Worm (Caenorhabditis elegans) whole organism, L4/young adult: ENCODE results near the gene hpo-30.

ENCODE experiments used
- W03F9.2 ChIP-seq: fragments of 150-350 bp; optimal IDR thresholded peaks from 2 replicates; lab custom pipeline; 2014; ENCODE audit warnings: missing biosample characterization, missing genetic modification characterization
- dao-5 ChIP-seq: sonication (generic microtip); optimal IDR thresholded peaks from 2 replicates; lab custom pipeline; 2016; ENCODE audit warnings: missing genotype, missing genetic modification characterization, moderate library complexity, missing compliant biosample characterization
- him-1 ChIP-seq: sonication (generic microtip); optimal IDR thresholded peaks from 2 replicates; lab custom pipeline; 2016; ENCODE audit warnings: missing genotype, missing genetic modification reagents, missing genetic modification characterization, missing compliant biosample characterization

hpo-30 gene

DNA sequence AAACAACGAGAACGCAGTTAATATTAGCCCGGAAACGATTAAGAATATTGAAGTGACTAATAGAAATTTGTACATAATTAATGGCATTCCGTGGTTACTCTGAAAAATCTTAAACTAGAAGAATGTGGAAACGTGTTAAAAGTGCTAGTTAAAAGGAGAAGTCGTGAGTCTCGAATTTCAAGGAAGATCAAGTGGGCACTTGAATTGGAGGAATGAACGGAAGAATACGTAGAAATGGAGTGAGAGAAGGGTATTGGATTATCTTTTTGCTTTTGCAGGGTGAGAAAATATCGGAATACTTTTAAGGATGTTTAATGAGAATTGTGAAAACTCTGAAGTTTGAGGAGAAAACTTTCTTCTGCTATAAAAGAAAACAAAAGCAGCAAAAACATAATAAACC is at the start of gene hpo-30:
Gene hpo-30, minus strand, starts transcription at position 101 of the 400 bp plus-strand sequence.
- TF ChIP-seq dao-5 (no peak), W03F9.2 (tag; lab: Kevin White, UChicago) (no peak), him-1 (tag; lab: Kevin White, UChicago) (no peak)

DNA sequence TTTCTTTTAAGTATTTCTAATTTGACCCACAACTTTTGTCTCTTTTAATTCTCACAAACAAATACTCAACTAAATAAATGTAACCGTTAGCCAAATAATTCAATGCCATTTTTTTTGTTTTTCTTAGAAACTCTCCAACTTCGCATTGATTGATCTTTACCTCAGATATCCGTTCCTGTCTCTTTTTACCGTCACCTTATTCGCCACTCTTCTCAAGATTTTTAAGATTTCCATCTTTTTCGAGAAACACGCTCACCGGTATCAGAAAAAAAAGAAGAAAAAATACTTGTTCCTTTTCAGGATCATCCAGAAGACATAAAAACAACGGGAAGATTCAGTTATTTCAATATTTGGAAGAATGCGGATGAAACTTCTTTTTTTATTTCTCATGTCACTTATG is 48.2 kb upstream of the hpo-30 start, which contains the start of gene F23H12.5:
Gene F23H12.5, plus strand, starts transcription at position 301 of the 400 bp plus-strand sequence.
- TF ChIP-seq dao-5 (no peak), him-1 (tag; lab: Kevin White, UChicago) (no peak), W03F9.2 (tag; lab: Kevin White, UChicago) (no peak)

DNA sequence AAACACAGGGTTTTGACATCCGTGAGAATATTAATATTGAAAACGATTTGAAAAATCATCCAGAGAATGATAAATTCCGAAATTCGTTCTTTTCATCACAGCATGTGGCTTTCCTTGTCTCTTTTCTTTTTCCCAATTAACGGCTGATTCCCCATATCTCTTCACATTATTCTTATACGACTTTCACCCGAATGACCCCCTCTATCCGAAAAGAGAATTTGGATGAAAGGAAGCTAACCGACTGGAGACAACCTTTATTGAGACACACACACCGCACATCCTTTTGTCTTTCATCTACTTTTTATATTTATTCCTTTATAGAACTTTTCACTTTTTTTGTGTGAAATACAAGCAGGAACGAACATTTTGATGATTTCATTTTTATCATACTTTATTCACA is 47.5 kb upstream of the hpo-30 start:
- TF ChIP-seq him-1 (tag; lab: Kevin White, UChicago) (no peak), dao-5 (no peak), W03F9.2 (tag; lab: Kevin White, UChicago) (no peak)

DNA sequence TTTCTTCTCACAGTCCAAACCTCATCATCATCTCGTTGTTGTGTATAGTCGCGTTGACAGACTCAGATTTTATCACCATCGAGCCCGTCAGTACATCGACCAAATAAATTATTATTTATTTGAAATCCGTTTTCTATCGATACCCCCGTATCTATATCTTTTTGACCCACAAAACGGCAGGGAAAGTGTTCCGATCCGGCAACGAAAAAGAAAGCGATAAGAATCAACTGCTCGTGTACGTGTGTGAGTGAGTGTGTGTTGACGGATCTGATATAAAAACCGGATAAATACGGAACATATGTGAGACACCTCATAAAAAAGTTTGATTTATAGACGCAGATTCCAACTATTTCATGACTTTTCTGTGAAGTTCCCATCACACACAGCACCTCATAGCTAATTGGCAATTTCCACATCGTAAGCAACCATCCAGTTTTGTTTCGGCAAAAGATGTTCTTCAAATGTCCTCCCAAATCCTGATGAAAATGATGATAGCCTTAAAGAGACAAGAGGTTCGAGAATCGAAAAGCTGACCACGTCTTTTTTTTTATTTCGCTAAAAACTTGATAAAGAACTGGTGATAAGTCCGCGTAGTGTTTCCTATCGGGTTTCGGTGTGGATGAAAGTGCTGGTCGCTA is 44.2 kb upstream of the hpo-30 start:
- TF ChIP-seq him-1 (tag; lab: Kevin White, UChicago) (no peak), dao-5 (no peak), W03F9.2 (tag; lab: Kevin White, UChicago) (no peak)

DNA sequence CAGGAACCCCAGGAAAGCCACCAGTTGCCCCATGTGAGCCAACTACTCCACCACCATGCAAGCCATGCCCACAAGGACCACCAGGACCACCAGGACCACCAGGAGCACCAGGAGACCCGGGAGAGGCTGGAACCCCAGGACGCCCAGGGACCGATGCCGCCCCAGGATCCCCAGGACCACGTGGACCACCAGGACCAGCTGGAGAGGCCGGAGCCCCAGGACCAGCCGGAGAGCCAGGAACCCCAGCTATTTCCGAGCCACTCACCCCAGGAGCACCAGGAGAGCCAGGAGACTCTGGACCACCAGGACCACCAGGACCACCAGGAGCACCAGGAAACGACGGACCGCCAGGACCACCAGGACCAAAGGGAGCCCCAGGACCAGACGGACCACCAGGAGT is 43.3 kb upstream of the hpo-30 start:
- TF ChIP-seq W03F9.2 (tag; lab: Kevin White, UChicago), result no peak
- no peak for TF ChIP-seq him-1 (tag; lab: Kevin White, UChicago)
- TF ChIP-seq dao-5, result no peak

DNA sequence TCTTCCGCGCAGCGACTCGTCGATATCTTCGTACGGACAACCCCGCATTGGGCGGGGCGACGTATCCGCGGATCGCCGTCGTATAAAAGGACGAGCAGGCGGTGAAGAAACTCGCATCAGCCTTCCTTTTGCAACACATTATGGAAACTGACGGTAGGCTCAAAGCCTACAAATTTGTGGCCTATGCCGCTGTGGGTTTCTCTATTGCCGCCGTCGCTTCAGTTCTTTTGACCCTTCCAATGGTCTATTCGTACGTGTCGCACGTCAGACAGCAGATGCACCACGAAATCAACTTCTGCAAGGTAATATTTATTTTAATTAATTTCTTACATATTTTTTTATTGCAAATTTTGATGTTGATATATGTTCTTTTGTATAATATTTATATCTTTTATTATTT is 42.7 kb upstream of the hpo-30 start:
- TF ChIP-seq dao-5, result no peak
- TF ChIP-seq him-1 (tag; lab: Kevin White, UChicago), result no peak
- no peak for TF ChIP-seq W03F9.2 (tag; lab: Kevin White, UChicago)

DNA sequence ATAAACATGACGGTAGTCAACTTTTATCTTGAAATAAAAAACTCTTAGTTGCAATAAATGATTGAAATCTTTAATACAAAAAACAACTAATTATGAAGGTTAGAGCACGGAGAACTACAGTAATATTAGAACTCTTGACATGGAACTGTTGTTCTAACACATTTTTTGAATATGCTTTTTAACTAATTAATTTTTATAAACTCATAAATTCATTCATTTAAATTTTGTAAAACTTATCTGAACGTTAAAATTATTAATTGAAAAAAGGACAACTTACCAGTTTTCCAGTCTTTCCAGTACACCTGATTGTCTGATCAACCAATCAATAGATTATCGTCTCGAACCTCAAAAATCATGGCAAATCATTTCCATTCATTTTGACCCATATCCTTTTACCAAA is 42.3 kb upstream of the hpo-30 start, which contains the start of gene sqt-3:
Gene sqt-3, plus strand, starts transcription at position 301 of the 400 bp plus-strand sequence.
- no peak for TF ChIP-seq dao-5
- no peak for TF ChIP-seq him-1 (tag; lab: Kevin White, UChicago)
- TF ChIP-seq W03F9.2 (tag; lab: Kevin White, UChicago), result no peak

DNA sequence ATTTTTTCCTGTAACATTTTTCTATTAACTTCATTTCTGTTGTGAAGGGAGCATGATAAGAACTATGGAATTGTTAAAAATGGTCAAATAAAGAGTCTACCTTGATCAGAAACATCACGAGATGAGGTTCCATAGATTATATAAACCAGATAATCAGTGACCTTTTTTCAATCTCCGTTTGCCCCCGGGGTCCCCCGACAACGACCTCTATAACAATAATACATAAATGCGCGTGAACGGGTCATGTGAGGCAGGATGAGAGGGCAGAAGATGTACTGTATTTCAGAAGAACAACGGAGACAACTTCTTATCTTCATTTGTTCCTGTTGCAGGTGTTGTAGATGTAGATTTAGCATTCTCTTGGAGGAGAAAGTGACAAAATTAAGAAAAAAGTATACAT is 41.7 kb upstream of the hpo-30 start:
- TF ChIP-seq W03F9.2 (tag; lab: Kevin White, UChicago) (no peak), him-1 (tag; lab: Kevin White, UChicago) (no peak), dao-5 (no peak)

DNA sequence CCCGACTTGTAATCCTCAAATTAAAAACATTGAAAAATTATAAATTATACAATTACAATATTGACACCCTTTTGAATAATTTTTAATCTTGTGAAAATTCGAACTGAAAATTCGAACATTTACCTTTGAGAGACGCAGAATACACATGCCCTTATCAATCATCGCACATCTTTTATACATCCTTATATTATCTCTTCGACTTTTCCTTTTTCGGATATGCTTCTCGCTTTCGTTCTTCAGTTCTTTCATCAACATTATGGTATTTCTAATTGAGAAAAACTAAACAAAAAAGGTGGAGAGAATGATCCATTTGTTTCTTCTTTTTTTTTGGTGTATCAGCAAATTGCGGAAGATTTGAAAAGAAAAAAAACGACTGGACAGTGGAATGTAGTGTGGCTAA is 39.2 kb upstream of the hpo-30 start:
- no peak for TF ChIP-seq W03F9.2 (tag; lab: Kevin White, UChicago)
- no peak for TF ChIP-seq dao-5
- TF ChIP-seq him-1 (tag; lab: Kevin White, UChicago), result no peak

DNA sequence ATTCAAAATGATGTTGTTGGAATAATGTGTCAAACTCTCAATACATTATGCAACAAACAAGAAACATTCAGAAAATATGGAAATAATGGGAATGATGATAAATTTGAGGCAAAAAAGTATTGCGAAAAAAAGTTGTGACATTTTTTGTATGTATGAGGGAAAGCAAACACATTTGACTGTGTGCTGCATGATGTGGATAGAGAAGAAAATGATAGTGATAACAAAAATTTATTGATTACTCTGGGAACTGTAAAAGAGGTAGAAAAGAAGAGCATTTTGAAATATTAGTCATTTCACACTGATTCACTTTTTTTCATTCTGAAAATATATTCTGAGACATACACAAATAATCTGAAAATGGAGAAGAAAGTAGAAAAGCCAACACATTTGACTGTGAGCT is 37.7 kb upstream of the hpo-30 start:
- no peak for TF ChIP-seq W03F9.2 (tag; lab: Kevin White, UChicago)
- no peak for TF ChIP-seq dao-5
- TF ChIP-seq him-1 (tag; lab: Kevin White, UChicago), result no peak

DNA sequence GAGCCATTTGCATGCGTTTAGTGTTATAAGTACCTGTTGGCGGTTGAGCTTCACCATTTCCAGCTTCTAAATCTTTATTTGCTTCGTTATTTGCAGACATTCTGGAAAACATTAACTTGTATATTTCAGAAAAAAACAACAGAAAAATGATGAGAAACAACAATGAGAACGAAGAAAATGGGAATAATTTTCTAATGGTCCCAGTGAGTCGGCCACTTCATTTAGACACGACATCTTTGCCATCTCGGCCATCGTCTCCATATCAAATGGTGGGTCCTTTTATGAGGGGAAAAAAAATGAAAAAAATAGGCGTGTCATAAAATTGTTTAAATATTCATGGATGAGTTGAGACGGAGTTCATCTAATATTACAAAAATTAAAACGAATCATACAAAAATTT is 35.7 kb upstream of the hpo-30 start, which contains the start of gene snb-2:
Gene snb-2, minus strand, starts transcription at position 101 of the 400 bp plus-strand sequence.
- no peak for TF ChIP-seq dao-5
- no peak for TF ChIP-seq him-1 (tag; lab: Kevin White, UChicago)

DNA sequence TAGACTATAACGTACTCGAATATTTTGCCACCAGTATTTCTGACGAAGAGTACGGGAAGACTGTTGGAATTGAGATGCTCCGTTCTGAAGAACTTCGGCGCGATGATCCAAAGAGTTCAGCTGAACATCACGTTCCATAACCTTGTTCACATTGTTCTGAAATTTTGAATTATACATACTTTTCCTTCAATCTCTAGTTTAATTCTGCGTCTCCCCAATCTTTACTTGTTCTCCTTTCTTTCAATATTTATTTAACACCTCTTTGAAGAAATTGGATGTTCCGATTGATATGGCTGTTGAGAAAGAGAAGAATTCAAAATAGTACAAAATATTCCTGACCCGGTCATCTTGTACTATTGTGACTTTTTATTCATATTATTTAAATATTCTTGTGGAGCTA is 34.7 kb upstream of the hpo-30 start, which contains the start of gene F23H12.3:
Gene F23H12.3, plus strand, starts transcription at position 301 of the 400 bp plus-strand sequence.
- no peak for TF ChIP-seq him-1 (tag; lab: Kevin White, UChicago)
- no peak for TF ChIP-seq W03F9.2 (tag; lab: Kevin White, UChicago)
- no peak for TF ChIP-seq dao-5

DNA sequence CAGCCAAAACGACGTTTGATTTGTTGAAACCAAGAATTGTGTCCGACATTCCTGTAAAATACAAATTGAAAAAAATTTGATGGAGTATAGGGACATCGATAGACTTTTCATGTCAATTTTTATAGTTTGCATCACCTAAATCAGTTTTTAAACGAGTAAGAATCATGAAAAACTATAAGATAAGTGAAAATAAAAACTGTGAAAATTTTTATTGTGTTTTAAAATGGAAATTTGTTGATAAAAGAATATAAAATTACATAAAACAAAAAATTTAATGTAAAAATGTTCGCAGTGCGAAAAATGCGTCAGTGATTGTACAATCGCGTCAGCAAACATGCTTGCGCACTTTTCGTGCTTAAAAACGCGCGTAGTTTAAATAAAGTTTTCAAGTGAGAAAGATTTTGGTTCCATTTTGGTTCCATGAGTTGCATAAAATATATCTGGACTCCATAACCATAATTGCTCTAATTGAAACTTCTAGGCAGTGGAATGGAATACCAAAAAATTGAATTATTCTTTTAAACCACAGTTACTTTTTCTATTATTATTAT is 33.3 kb upstream of the hpo-30 start, which contains the start of gene tomm-20:
Gene tomm-20, minus strand, starts transcription at position 51 of the 551 bp plus-strand sequence.
- TF ChIP-seq dao-5, result no peak
- TF ChIP-seq him-1 (tag; lab: Kevin White, UChicago), result peak; percentile 83
- TF ChIP-seq W03F9.2 (tag; lab: Kevin White, UChicago), result peak; percentile 96

DNA sequence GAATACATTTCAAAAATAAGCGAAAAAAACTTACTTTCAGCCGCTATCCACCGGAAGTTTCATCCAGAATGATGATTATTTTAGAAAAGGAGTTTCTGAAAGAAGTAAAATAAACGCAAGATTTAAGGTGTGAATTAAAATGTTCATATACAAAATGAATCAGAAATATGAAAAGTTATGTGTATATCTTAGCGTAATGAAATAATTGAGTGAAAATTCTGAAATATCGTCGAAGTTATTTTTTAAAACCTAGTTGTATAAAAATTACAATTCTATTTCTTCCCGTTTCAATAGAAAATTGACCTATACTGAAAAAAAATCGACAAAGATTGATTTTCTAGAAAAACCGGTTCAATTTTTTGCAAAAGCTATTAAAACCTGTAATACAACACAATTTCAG is 27.7 kb upstream of the hpo-30 start, which contains the start of gene twk-13:
Gene twk-13, minus strand, starts transcription at position 101 of the 400 bp plus-strand sequence.
- TF ChIP-seq dao-5, result no peak
- TF ChIP-seq him-1 (tag; lab: Kevin White, UChicago), result no peak
- no peak for TF ChIP-seq W03F9.2 (tag; lab: Kevin White, UChicago)
